Worm (Caenorhabditis elegans) whole organism, L1 larva: ENCODE data around the gene arrd-3.

ENCODE experiments used
- fkh-10 ChIP-seq: sonication (generic microtip); optimal IDR thresholded peaks from 2 replicates; lab custom pipeline; 2017; ENCODE audit warnings: missing biosample characterization, missing genetic modification reagents, missing genetic modification characterization
- fkh-8 ChIP-seq: sonication (generic microtip); optimal IDR thresholded peaks from 2 replicates; lab custom pipeline; 2016; ENCODE audit warnings: mild to moderate bottlenecking, missing genetic modification characterization, missing compliant biosample characterization
- lin-15B ChIP-seq: fragments of 150-350 bp; sonication (generic microtip); optimal IDR thresholded peaks from 3 replicates; lab custom pipeline; 2014; ENCODE audit warnings: missing biosample characterization, missing genetic modification characterization
- lin-35 ChIP-seq, 2 experiments: fragments of 150-350 bp; optimal IDR thresholded peaks; 2 replicates each; lab custom pipeline; 2014; ENCODE audit warnings: missing biosample characterization in 2 of 2, missing genetic modification characterization in 2 of 2, missing genetic modification reagents in 2 of 2
- nhr-11 ChIP-seq: fragments of 150-350 bp; optimal IDR thresholded peaks from 2 replicates; lab custom pipeline; 2014; ENCODE audit warnings: missing biosample characterization, missing genetic modification characterization
- sptf-1 ChIP-seq: fragments of 150-350 bp; optimal IDR thresholded peaks from 2 replicates; lab custom pipeline; 2014; ENCODE audit warnings: missing biosample characterization, missing genetic modification characterization
- swsn-7 ChIP-seq: sonication (generic microtip); optimal IDR thresholded peaks from 2 replicates; lab custom pipeline; 2016; ENCODE audit warnings: missing genetic modification characterization, missing compliant biosample characterization

DNA sequence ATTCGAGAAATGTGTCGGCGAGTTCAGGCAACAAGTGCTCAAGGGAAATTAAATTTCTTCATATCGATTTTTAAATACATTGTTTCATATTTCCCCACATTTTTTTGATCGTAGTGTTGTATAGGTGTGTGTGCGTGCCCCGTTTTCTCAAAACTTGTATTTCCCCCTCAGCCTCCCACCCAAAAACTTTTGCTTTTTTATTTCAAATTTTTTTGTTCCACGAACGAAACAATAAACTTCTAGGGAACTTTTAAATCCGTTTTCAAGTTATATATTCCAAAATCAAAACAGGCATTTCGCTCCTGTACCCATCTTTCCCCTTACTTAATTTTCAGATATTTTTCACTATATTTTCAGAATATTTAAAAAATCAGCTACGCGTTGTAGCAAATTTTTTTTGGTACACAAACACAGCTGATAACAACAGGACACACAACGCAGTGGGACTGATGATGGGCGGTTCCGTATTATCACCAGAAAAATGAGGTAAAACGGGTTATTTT, 5.8 kb downstream of the arrd-3 start, which contains the start of the genes M176.4 and M176.16:
- no peak for TF ChIP-seq lin-15B (tag; lab: Kevin White, UChicago)
- no peak for TF ChIP-seq sptf-1 (tag; lab: Kevin White, UChicago)
- no peak for TF ChIP-seq fkh-8 (tag; lab: Kevin White, UChicago)
- TF ChIP-seq swsn-7 = no peak
- TF ChIP-seq nhr-11 = no peak
- no peak for TF ChIP-seq lin-35 (GFP tag; optimal IDR thresholded peaks at IDR 0.05; lab: Kevin White, UChicago)
- TF ChIP-seq fkh-10 = no peak
